Worm (Caenorhabditis elegans) whole organism, mixed stage, embryonic: ENCODE data around the gene M151.7.

ENCODE experiments used
- M03D4.4 ChIP-seq: sonication (generic microtip); optimal IDR thresholded peaks from 2 replicates; lab custom pipeline; 2017; ENCODE audit warnings: mild to moderate bottlenecking, missing genetic modification characterization, missing compliant biosample characterization
- bed-3 ChIP-seq: fragments of 200-800 bp; sonication (Bioruptor generic); optimal IDR thresholded peaks from 3 replicates; lab custom pipeline; 2018; ENCODE audit warnings: mild to moderate bottlenecking, missing genetic modification characterization, moderate library complexity, missing compliant biosample characterization
- blmp-1 ChIP-seq: fragments of 150-350 bp; optimal IDR thresholded peaks from 2 replicates; lab custom pipeline; 2014; ENCODE audit warnings: missing biosample characterization, missing genetic modification characterization
- ceh-39 ChIP-seq: fragments of 150-350 bp; optimal IDR thresholded peaks from 2 replicates; lab custom pipeline; 2014; ENCODE audit warnings: missing biosample characterization, missing genetic modification characterization
- ceh-43 ChIP-seq: fragments of 200-800 bp; sonication (Bioruptor generic); optimal IDR thresholded peaks from 2 replicates; lab custom pipeline; 2018; ENCODE audit warnings: mild to moderate bottlenecking, missing genetic modification characterization, moderate library complexity, missing compliant biosample characterization
- ceh-83 ChIP-seq: fragments of 200-800 bp; sonication (Bioruptor generic); optimal IDR thresholded peaks from 2 replicates; lab custom pipeline; 2018; ENCODE audit warnings: mild to moderate bottlenecking, missing genetic modification characterization, missing compliant biosample characterization
- ces-1 ChIP-seq: fragments of 150-350 bp; optimal IDR thresholded peaks from 2 replicates; lab custom pipeline; 2014; ENCODE audit warnings: missing biosample characterization, missing genetic modification reagents, missing genetic modification characterization
- cnd-1 ChIP-seq: fragments of 200-800 bp; sonication (Bioruptor generic); optimal IDR thresholded peaks from 2 replicates; lab custom pipeline; 2018; ENCODE audit warnings: mild to moderate bottlenecking, missing genetic modification characterization, missing compliant biosample characterization
- drap-1 ChIP-seq: fragments of 200-800 bp; sonication (Bioruptor generic); optimal IDR thresholded peaks from 3 replicates; lab custom pipeline; 2018; ENCODE audit warnings: mild to moderate bottlenecking, missing genetic modification characterization, missing compliant biosample characterization
- elt-3 ChIP-seq: fragments of 150-350 bp; optimal IDR thresholded peaks from 2 replicates; lab custom pipeline; 2014; ENCODE audit warnings: missing biosample characterization, missing genetic modification characterization
- ham-2 ChIP-seq: fragments of 200-800 bp; sonication (Bioruptor generic); optimal IDR thresholded peaks from 2 replicates; lab custom pipeline; 2018; ENCODE audit warnings: mild to moderate bottlenecking, missing genetic modification characterization, missing compliant biosample characterization
- hlh-1 ChIP-seq: fragments of 150-350 bp; optimal IDR thresholded peaks from 2 replicates; lab custom pipeline; 2014; ENCODE audit warnings: missing biosample characterization, missing genetic modification reagents, missing genetic modification characterization
- lin-13 ChIP-seq: fragments of 150-350 bp; optimal IDR thresholded peaks from 2 replicates; lab custom pipeline; 2014; ENCODE audit warnings: missing biosample characterization, missing genetic modification characterization
- lin-32 ChIP-seq: fragments of 200-800 bp; sonication (Bioruptor generic); optimal IDR thresholded peaks from 2 replicates; lab custom pipeline; 2018; ENCODE audit warnings: mild to moderate bottlenecking, missing genetic modification characterization, missing compliant biosample characterization
- lsy-2 ChIP-seq: fragments of 150-350 bp; optimal IDR thresholded peaks from 2 replicates; lab custom pipeline; 2014; ENCODE audit warnings: missing biosample characterization, missing genetic modification characterization
- mab-5 ChIP-seq: fragments of 150-350 bp; optimal IDR thresholded peaks from 2 replicates; lab custom pipeline; 2014; ENCODE audit warnings: missing biosample characterization, missing genetic modification characterization
- mep-1 ChIP-seq: fragments of 150-350 bp; optimal IDR thresholded peaks from 2 replicates; lab custom pipeline; 2017; ENCODE audit warnings: missing biosample characterization, missing genetic modification reagents, missing genetic modification characterization, inconsistent platforms
- mls-2 ChIP-seq: sonication (generic microtip); optimal IDR thresholded peaks from 2 replicates; lab custom pipeline; 2016; ENCODE audit warnings: mild to moderate bottlenecking, missing genetic modification characterization, moderate library complexity, missing compliant biosample characterization
- nhr-12 ChIP-seq: fragments of 150-350 bp; optimal IDR thresholded peaks from 2 replicates; lab custom pipeline; 2014; ENCODE audit warnings: missing biosample characterization, missing genetic modification characterization
- nhr-2 ChIP-seq: fragments of 150-350 bp; optimal IDR thresholded peaks from 2 replicates; lab custom pipeline; 2014; ENCODE audit warnings: missing biosample characterization, missing genetic modification characterization
- nhr-28 ChIP-seq: fragments of 150-350 bp; optimal IDR thresholded peaks from 2 replicates; lab custom pipeline; 2014; ENCODE audit warnings: missing biosample characterization, missing genetic modification characterization
- nhr-76 ChIP-seq: sonication (generic microtip); optimal IDR thresholded peaks from 2 replicates; lab custom pipeline; 2017; ENCODE audit warnings: missing biosample characterization, missing genetic modification characterization
- pha-4 ChIP-seq: fragments of 150-350 bp; optimal IDR thresholded peaks from 2 replicates; lab custom pipeline; 2018; ENCODE audit warnings: missing biosample characterization, missing genetic modification reagents, missing genetic modification characterization
- sem-2 ChIP-seq: fragments of 200-800 bp; sonication (Bioruptor generic); optimal IDR thresholded peaks from 2 replicates; lab custom pipeline; 2018; ENCODE audit warnings: mild to moderate bottlenecking, missing genetic modification characterization, missing compliant biosample characterization
- snpc-4 ChIP-seq: fragments of 150-350 bp; optimal IDR thresholded peaks from 2 replicates; lab custom pipeline; 2014; ENCODE audit warnings: missing biosample characterization, missing genetic modification characterization
- sptf-1 ChIP-seq: sonication (generic microtip); optimal IDR thresholded peaks from 2 replicates; lab custom pipeline; 2017; ENCODE audit warnings: mild to moderate bottlenecking, missing genetic modification characterization, moderate library complexity, missing compliant biosample characterization
- tbx-8 ChIP-seq: fragments of 200-800 bp; sonication (Bioruptor generic); optimal IDR thresholded peaks from 2 replicates; lab custom pipeline; 2018; ENCODE audit warnings: mild to moderate bottlenecking, missing genetic modification characterization, moderate library complexity, missing compliant biosample characterization
- unc-120 ChIP-seq: sonication (generic microtip); optimal IDR thresholded peaks from 2 replicates; lab custom pipeline; 2017; ENCODE audit warnings: missing genetic modification characterization, missing compliant biosample characterization; ENCODE audit not compliant: poor library complexity, severe bottlenecking
- unc-39 ChIP-seq: fragments of 150-350 bp; optimal IDR thresholded peaks from 2 replicates; lab custom pipeline; 2014; ENCODE audit warnings: missing biosample characterization, missing genetic modification characterization
- unc-62 ChIP-seq: fragments of 150-350 bp; optimal IDR thresholded peaks from 2 replicates; lab custom pipeline; 2014; ENCODE audit warnings: missing biosample characterization, missing genetic modification reagents, missing genetic modification characterization
- zip-8 ChIP-seq: fragments of 150-350 bp; optimal IDR thresholded peaks from 2 replicates; lab custom pipeline; 2014; ENCODE audit warnings: missing biosample characterization, missing genetic modification characterization
- ztf-11 ChIP-seq: fragments of 150-350 bp; optimal IDR thresholded peaks from 2 replicates; lab custom pipeline; 2014; ENCODE audit warnings: missing biosample characterization, missing genetic modification characterization

Gene M151.7

ce11 chrII:3630810-3631209, 8.7 kb downstream of the M151.7 start, which contains the start of gene M151.2:
Gene M151.2, plus strand, starts transcription at chrII:3631110.
- no peak for TF ChIP-seq blmp-1
- no peak for TF ChIP-seq snpc-4 (tag; lab: Kevin White, UChicago)
- no peak for TF ChIP-seq cnd-1 (tag; lab: Kevin White, UChicago)
- TF ChIP-seq elt-3 (tag; lab: Kevin White, UChicago) = no peak
- TF ChIP-seq tbx-8 (GFP tag; lab: Kevin White, UChicago) = no peak
- TF ChIP-seq nhr-28 (tag; lab: Kevin White, UChicago) = no peak
- TF ChIP-seq ztf-11 (tag; lab: Kevin White, UChicago) = no peak
- TF ChIP-seq drap-1 (GFP tag; lab: Kevin White, UChicago) = no peak
- TF ChIP-seq ces-1 = no peak
- TF ChIP-seq sptf-1 (tag; lab: Kevin White, UChicago) = no peak

DNA sequence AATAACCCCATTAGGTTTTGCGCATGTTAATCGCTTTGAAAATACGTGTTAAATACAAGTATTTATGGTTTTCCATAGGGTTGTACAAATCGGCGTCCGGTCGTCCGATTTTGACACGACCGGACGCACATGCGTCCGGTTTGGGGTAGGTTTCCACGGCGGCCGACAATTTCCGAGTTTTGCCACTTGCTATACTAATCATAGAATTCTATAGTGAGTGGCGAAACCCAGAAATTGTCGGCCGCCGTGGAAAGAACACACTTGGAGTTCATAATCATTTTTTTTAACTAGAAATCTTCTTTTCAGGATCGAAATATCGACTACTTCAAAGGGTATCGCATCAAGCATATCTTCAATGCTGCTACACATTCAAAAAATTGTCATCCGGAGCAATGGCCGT, 12.7 kb downstream of the M151.7 start:
- TF ChIP-seq mep-1 = no peak
- no peak for TF ChIP-seq lin-13 (tag; lab: Kevin White, UChicago)
- no peak for TF ChIP-seq ces-1
- TF ChIP-seq elt-3 (tag; lab: Kevin White, UChicago) = no peak
- TF ChIP-seq sem-2 (GFP tag; lab: Kevin White, UChicago) = no peak
- no peak for TF ChIP-seq tbx-8 (GFP tag; lab: Kevin White, UChicago)
- no peak for TF ChIP-seq ceh-43
- no peak for TF ChIP-seq mls-2 (tag; lab: Kevin White, UChicago)

- TF ChIP-seq mls-2 (tag; lab: Kevin White, UChicago) = no peak
- no peak for TF ChIP-seq nhr-2
- no peak for TF ChIP-seq M03D4.4 (tag; lab: Kevin White, UChicago)
- no peak for TF ChIP-seq hlh-1
- no peak for TF ChIP-seq unc-62 (GFP tag; lab: Kevin White, UChicago)
- TF ChIP-seq nhr-76 (tag; lab: Kevin White, UChicago) = no peak
- TF ChIP-seq sptf-1 (tag; lab: Kevin White, UChicago) = no peak
- TF ChIP-seq ceh-39 (tag; lab: Kevin White, UChicago) = no peak
- no peak for TF ChIP-seq pha-4 (tag; lab: Kevin White, UChicago)
- no peak for TF ChIP-seq ceh-83
- no peak for TF ChIP-seq nhr-28 (tag; lab: Kevin White, UChicago)
- no peak for TF ChIP-seq sem-2 (GFP tag; lab: Kevin White, UChicago)
These were observed 17.1 kb downstream of the M151.7 start, which contains the start of gene fbxb-31 for ce11 chrII:3639238-3639637. Gene fbxb-31, minus strand, starts transcription at chrII:3639338.

DNA sequence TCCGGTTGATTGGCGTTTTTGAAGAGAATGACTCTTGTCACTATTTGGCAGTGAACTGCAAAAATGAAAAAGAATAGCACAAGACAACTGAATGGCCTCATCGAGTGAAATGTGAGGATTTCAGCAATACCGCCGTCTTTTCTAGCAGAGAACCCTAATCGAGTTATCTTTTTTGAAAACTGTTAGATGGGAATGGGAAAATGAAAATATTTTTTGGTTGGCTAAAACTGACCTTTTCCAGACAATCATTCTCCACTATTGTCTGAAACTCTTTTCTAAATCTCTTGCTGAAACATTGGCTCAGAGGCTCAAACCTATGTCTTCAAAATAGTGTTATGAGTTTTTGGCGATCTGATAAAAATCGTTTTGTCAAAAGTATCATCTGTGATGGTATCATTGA, 18.1 kb downstream of the M151.7 start, which contains the start of gene M151.10:
Gene M151.10, minus strand, starts transcription at position 101 of the 400 bp plus-strand sequence.
- TF ChIP-seq mep-1 (no peak), lsy-2 (no peak), mab-5 (tag; lab: Kevin White, UChicago) (no peak), unc-39 (tag; lab: Kevin White, UChicago) (no peak), snpc-4 (tag; lab: Kevin White, UChicago) (no peak), M03D4.4 (tag; lab: Kevin White, UChicago) (no peak), tbx-8 (GFP tag; lab: Kevin White, UChicago) (no peak), hlh-1 (no peak), lin-32 (GFP tag; lab: Kevin White, UChicago) (no peak), unc-120 (no peak), ham-2 (no peak), blmp-1 (no peak), zip-8 (tag; lab: Kevin White, UChicago) (no peak), mls-2 (tag; lab: Kevin White, UChicago) (no peak), ces-1 (no peak), sptf-1 (tag; lab: Kevin White, UChicago) (no peak), pha-4 (tag; lab: Kevin White, UChicago) (no peak), ceh-43 (no peak), bed-3 (GFP tag; lab: Kevin White, UChicago) (no peak)

- TF ChIP-seq pha-4 (tag; lab: Kevin White, UChicago) (no peak), nhr-12 (tag; lab: Kevin White, UChicago) (no peak), nhr-76 (tag; lab: Kevin White, UChicago) (no peak), lin-32 (GFP tag; lab: Kevin White, UChicago) (no peak), ham-2 (no peak), unc-120 (no peak), nhr-28 (tag; lab: Kevin White, UChicago) (no peak), lin-13 (tag; lab: Kevin White, UChicago) (no peak), ceh-83 (no peak), mls-2 (tag; lab: Kevin White, UChicago) (no peak), ces-1 (no peak), unc-39 (tag; lab: Kevin White, UChicago) (no peak), ztf-11 (tag; lab: Kevin White, UChicago) (no peak), cnd-1 (tag; lab: Kevin White, UChicago) (no peak), ceh-39 (tag; lab: Kevin White, UChicago) (no peak), hlh-1 (no peak)
These were observed 19.1 kb downstream of the M151.7 start, which contains the start of gene M151.1 for ce11 chrII:3641197-3641596. Gene M151.1, plus strand, starts transcription at chrII:3641497.
